Fruit fly (Drosophila melanogaster) whole organism, embryonic: Measurements from ENCODE around the gene nxf2.
A peak's percentile ranks its signal among the peaks of the same experiment; 100 is the strongest.

Source experiments
- Atf3 ChIP-seq: fragments of 200-800 bp; sonication (Bioruptor generic); optimal IDR thresholded peaks from 3 replicates; lab custom pipeline; 2016; ENCODE audit warnings: missing biosample characterization, missing genetic modification characterization
- B-H2 ChIP-seq: fragments of 200-800 bp; sonication (Bioruptor generic); optimal IDR thresholded peaks from 2 replicates; lab custom pipeline; 2018; ENCODE audit warnings: missing biosample characterization, mild to moderate bottlenecking, missing genetic modification characterization
- Bgb ChIP-seq: fragments of 200-800 bp; sonication (Bioruptor generic); IDR thresholded peaks from 2 replicates; pipeline ENCODE4 v1.3.6; 2022; ENCODE audit warnings: missing biosample characterization, missing genetic modification characterization; ENCODE audit not compliant: partially characterized antibody
- CG10543 ChIP-seq: fragments of 200-800 bp; sonication (Bioruptor generic); optimal IDR thresholded peaks from 3 replicates; lab custom pipeline; 2017; ENCODE audit warnings: missing biosample characterization, mild to moderate bottlenecking, missing genetic modification characterization, moderate library complexity
- CG10565 ChIP-seq: fragments of 200-800 bp; sonication (Bioruptor generic); optimal IDR thresholded peaks from 3 replicates; lab custom pipeline; 2016; ENCODE audit warnings: missing biosample characterization, mild to moderate bottlenecking, missing genetic modification characterization
- CG11456 ChIP-seq: fragments of 200-800 bp; sonication (Bioruptor generic); IDR thresholded peaks from 3 replicates; pipeline ENCODE4 v1.3.6; 2022; ENCODE audit warnings: missing biosample characterization, missing genetic modification characterization
- CG11695 ChIP-seq: fragments of 200-800 bp; sonication (Bioruptor generic); IDR thresholded peaks from 3 replicates; pipeline ENCODE4 v1.3.6; 2022; ENCODE audit warnings: missing biosample characterization, missing genetic modification characterization
- CG13123 ChIP-seq: fragments of 200-800 bp; sonication (Bioruptor generic); optimal IDR thresholded peaks from 2 replicates; lab custom pipeline; 2016; ENCODE audit warnings: missing biosample characterization, missing genetic modification characterization
- CG13624 ChIP-seq: fragments of 200-800 bp; sonication (Bioruptor generic); optimal IDR thresholded peaks from 2 replicates; lab custom pipeline; 2016; ENCODE audit warnings: missing biosample characterization, missing genetic modification characterization
- CG14050 ChIP-seq: fragments of 200-800 bp; sonication (Bioruptor generic); IDR thresholded peaks from 3 replicates; pipeline ENCODE4 v1.3.6; 2022; ENCODE audit warnings: missing biosample characterization, missing genetic modification characterization
- CG14667 ChIP-seq: fragments of 200-800 bp; sonication (Bioruptor generic); IDR thresholded peaks from 2 replicates; pipeline ENCODE4 v1.3.6; 2022; ENCODE audit warnings: missing biosample characterization, missing genetic modification characterization
- CG14710 ChIP-seq: fragments of 200-800 bp; sonication (Bioruptor generic); optimal IDR thresholded peaks from 3 replicates; lab custom pipeline; 2019; ENCODE audit warnings: missing biosample characterization, mild to moderate bottlenecking, missing genetic modification characterization, moderate library complexity
- CG15269 ChIP-seq: fragments of 200-800 bp; sonication (Bioruptor generic); optimal IDR thresholded peaks from 2 replicates; lab custom pipeline; 2018; ENCODE audit warnings: missing biosample characterization, mild to moderate bottlenecking, missing genetic modification characterization, moderate library complexity
- CG15601 ChIP-seq: fragments of 200-800 bp; sonication (Bioruptor generic); optimal IDR thresholded peaks from 3 replicates; lab custom pipeline; 2019; ENCODE audit warnings: missing biosample characterization, mild to moderate bottlenecking, missing genetic modification characterization, moderate library complexity
- CG1603 ChIP-seq: fragments of 200-800 bp; sonication (Bioruptor generic); optimal IDR thresholded peaks from 2 replicates; lab custom pipeline; 2019; ENCODE audit warnings: missing biosample characterization, mild to moderate bottlenecking, missing genetic modification characterization, moderate library complexity
- CG16813 ChIP-seq: fragments of 200-800 bp; sonication (Bioruptor generic); IDR thresholded peaks from 3 replicates; pipeline ENCODE4 v1.3.6; 2022; ENCODE audit warnings: missing biosample characterization, missing genetic modification characterization; ENCODE audit not compliant: partially characterized antibody
- CG17328 ChIP-seq: fragments of 200-800 bp; sonication (Bioruptor generic); IDR thresholded peaks from 2 replicates; pipeline ENCODE4 v1.3.6; 2022; ENCODE audit warnings: missing biosample characterization, missing genetic modification characterization
- CG17385 ChIP-seq: fragments of 200-800 bp; sonication (Bioruptor generic); optimal IDR thresholded peaks from 3 replicates; lab custom pipeline; 2018; ENCODE audit warnings: missing biosample characterization, mild to moderate bottlenecking, missing genetic modification characterization
- CG1792 ChIP-seq: fragments of 200-800 bp; sonication (Bioruptor generic); optimal IDR thresholded peaks from 2 replicates; lab custom pipeline; 2016; ENCODE audit warnings: missing biosample characterization, missing genetic modification characterization
- CG2202 ChIP-seq: fragments of 200-800 bp; sonication (Bioruptor generic); optimal IDR thresholded peaks from 2 replicates; lab custom pipeline; 2018; ENCODE audit warnings: missing biosample characterization, mild to moderate bottlenecking, missing genetic modification characterization
- CG2889 ChIP-seq: fragments of 200-800 bp; sonication (Bioruptor generic); IDR thresholded peaks from 3 replicates; pipeline ENCODE4 v1.3.6; 2022; ENCODE audit warnings: missing biosample characterization, missing genetic modification characterization
- CG3995 ChIP-seq: fragments of 200-800 bp; sonication (Bioruptor generic); optimal IDR thresholded peaks from 3 replicates; lab custom pipeline; 2016; ENCODE audit warnings: missing biosample characterization, missing genetic modification characterization
- CG6813 ChIP-seq: fragments of 200-800 bp; sonication (Bioruptor generic); optimal IDR thresholded peaks from 2 replicates; lab custom pipeline; 2017; ENCODE audit warnings: missing biosample characterization, missing genetic modification characterization, mild to moderate bottlenecking, moderate library complexity, missing genetic modification reagents
- CG8924 ChIP-seq: fragments of 200-800 bp; optimal IDR thresholded peaks from 3 replicates; lab custom pipeline; 2019; ENCODE audit warnings: missing biosample characterization, mild to moderate bottlenecking, missing genetic modification characterization, moderate library complexity
- Camta ChIP-seq: fragments of 200-800 bp; sonication (Bioruptor generic); optimal IDR thresholded peaks from 2 replicates; lab custom pipeline; 2016; ENCODE audit warnings: missing biosample characterization, missing genetic modification characterization
- Hr39 ChIP-seq: fragments of >200 bp; optimal IDR thresholded peaks from 2 replicates; lab custom pipeline; 2017
- Jarid2 ChIP-seq: fragments of 200-800 bp; sonication (Bioruptor generic); optimal IDR thresholded peaks from 3 replicates; lab custom pipeline; 2017; ENCODE audit warnings: mild to moderate bottlenecking, missing biosample characterization, missing genetic modification reagents, missing genetic modification characterization
- Lpt ChIP-seq: fragments of >200 bp; optimal IDR thresholded peaks from 2 replicates; lab custom pipeline; 2018; ENCODE audit warnings: missing biosample characterization, missing genetic modification characterization
- Neu2 ChIP-seq: fragments of 200-800 bp; sonication (Bioruptor generic); optimal IDR thresholded peaks from 3 replicates; lab custom pipeline; 2016; ENCODE audit warnings: missing biosample characterization, missing genetic modification characterization, borderline replicate concordance
- Sox100B ChIP-seq: fragments of 200-800 bp; sonication (Bioruptor generic); optimal IDR thresholded peaks from 3 replicates; lab custom pipeline; 2018; ENCODE audit warnings: missing biosample characterization, mild to moderate bottlenecking, missing genetic modification characterization
- Stat92E ChIP-seq, 3 experiments: fragments of >200 bp in 2 of 3; fragments of 200-800 bp in 1 of 3; sonication (Bioruptor generic) in 1 of 3; optimal IDR thresholded peaks; 2 replicates each; lab custom pipeline; 2017 to 2019; ENCODE audit warnings: missing biosample characterization in 3 of 3, missing genetic modification characterization in 3 of 3, mild to moderate bottlenecking in 1 of 3, moderate library complexity in 1 of 3
- Usf ChIP-seq: fragments of 200-800 bp; sonication (Bioruptor generic); optimal IDR thresholded peaks from 2 replicates; lab custom pipeline; 2017; ENCODE audit warnings: missing genotype, missing biosample characterization, missing genetic modification characterization
- br ChIP-seq: fragments of >200 bp; optimal IDR thresholded peaks from 2 replicates; lab custom pipeline; 2017
- bsh ChIP-seq, 2 experiments: fragments of 200-800 bp; sonication (Bioruptor generic); optimal IDR thresholded peaks; 2 replicates each; lab custom pipeline; 2017 to 2018; ENCODE audit warnings: mild to moderate bottlenecking in 2 of 2, missing biosample characterization in 2 of 2, missing genetic modification characterization in 2 of 2, moderate library complexity in 1 of 2
- crol ChIP-seq: fragments of 200-800 bp; sonication (Bioruptor generic); IDR thresholded peaks from 2 replicates; pipeline ENCODE4 v1.3.6; 2022; ENCODE audit warnings: missing biosample characterization, missing genetic modification characterization
- esg ChIP-seq: fragments of 200-800 bp; sonication (Bioruptor generic); conservative IDR thresholded peaks from 2 replicates; pipeline ENCODE4 v1.3.6; 2022; ENCODE audit warnings: missing biosample characterization, missing genetic modification characterization
- fd96Cb ChIP-seq: fragments of 200-800 bp; sonication (Bioruptor generic); optimal IDR thresholded peaks from 2 replicates; lab custom pipeline; 2018; ENCODE audit warnings: missing biosample characterization, mild to moderate bottlenecking, missing genetic modification characterization, moderate library complexity
- gcm ChIP-seq: fragments of 200-800 bp; sonication (Bioruptor generic); optimal IDR thresholded peaks from 2 replicates; lab custom pipeline; 2019; ENCODE audit warnings: missing biosample characterization, mild to moderate bottlenecking, missing genetic modification characterization, moderate library complexity
- ind ChIP-seq: fragments of 200-800 bp; sonication (Bioruptor generic); optimal IDR thresholded peaks from 3 replicates; lab custom pipeline; 2016; ENCODE audit warnings: missing biosample characterization, missing genetic modification characterization
- jigr1 ChIP-seq: fragments of 200-800 bp; sonication (Bioruptor generic); IDR thresholded peaks from 3 replicates; pipeline ENCODE4 v1.3.6; 2022; ENCODE audit warnings: missing biosample characterization, missing genetic modification characterization
- klu ChIP-seq: fragments of 200-800 bp; sonication (Bioruptor generic); IDR thresholded peaks from 2 replicates; pipeline ENCODE4 v1.3.6; 2022; ENCODE audit warnings: missing biosample characterization, missing genetic modification characterization
- mam ChIP-seq: fragments of 200-800 bp; sonication (Bioruptor generic); optimal IDR thresholded peaks from 3 replicates; lab custom pipeline; 2016; ENCODE audit warnings: missing biosample characterization, missing genetic modification characterization
- phol ChIP-seq: fragments of 200-800 bp; sonication (Bioruptor generic); optimal IDR thresholded peaks from 3 replicates; lab custom pipeline; 2018; ENCODE audit warnings: missing biosample characterization, mild to moderate bottlenecking, missing genetic modification characterization, moderate library complexity
- sc ChIP-seq, 3 experiments: fragments of >200 bp in 2 of 3; fragments of 200-800 bp in 1 of 3; sonication (Bioruptor generic) in 1 of 3; optimal IDR thresholded peaks; 2 replicates in 2 of 3; 3 replicates in 1 of 3; lab custom pipeline; 2017; ENCODE audit warnings: mild to moderate bottlenecking in 1 of 3, missing biosample characterization in 1 of 3, missing genetic modification characterization in 1 of 3, missing genetic modification reagents in 1 of 3
- sd ChIP-seq: fragments of 200-800 bp; sonication (Bioruptor generic); optimal IDR thresholded peaks from 3 replicates; lab custom pipeline; 2018; ENCODE audit warnings: missing biosample characterization, mild to moderate bottlenecking, missing genetic modification characterization, moderate library complexity
- seq ChIP-seq: fragments of 200-800 bp; sonication (Bioruptor generic); IDR thresholded peaks from 2 replicates; pipeline ENCODE4 v1.3.6; 2022; ENCODE audit warnings: missing biosample characterization, missing genetic modification characterization
- shn ChIP-seq: fragments of 200-800 bp; sonication (Bioruptor generic); optimal IDR thresholded peaks from 3 replicates; lab custom pipeline; 2016; ENCODE audit warnings: missing biosample characterization, missing genetic modification characterization
- so ChIP-seq: fragments of 200-800 bp; sonication (Bioruptor generic); IDR thresholded peaks from 3 replicates; pipeline ENCODE4 v1.3.6; 2022; ENCODE audit warnings: missing biosample characterization, missing genetic modification characterization
- ssp ChIP-seq: fragments of 200-800 bp; sonication (Bioruptor generic); IDR thresholded peaks from 2 replicates; pipeline ENCODE4 v1.3.6; 2022; ENCODE audit warnings: missing biosample characterization, missing genetic modification characterization
- yki ChIP-seq: fragments of >200 bp; optimal IDR thresholded peaks from 3 replicates; lab custom pipeline; 2018
- zfh2 ChIP-seq: fragments of 200-800 bp; sonication (Bioruptor generic); optimal IDR thresholded peaks from 2 replicates; lab custom pipeline; 2016; ENCODE audit warnings: missing biosample characterization, missing genetic modification characterization

nxf2 gene

DNA sequence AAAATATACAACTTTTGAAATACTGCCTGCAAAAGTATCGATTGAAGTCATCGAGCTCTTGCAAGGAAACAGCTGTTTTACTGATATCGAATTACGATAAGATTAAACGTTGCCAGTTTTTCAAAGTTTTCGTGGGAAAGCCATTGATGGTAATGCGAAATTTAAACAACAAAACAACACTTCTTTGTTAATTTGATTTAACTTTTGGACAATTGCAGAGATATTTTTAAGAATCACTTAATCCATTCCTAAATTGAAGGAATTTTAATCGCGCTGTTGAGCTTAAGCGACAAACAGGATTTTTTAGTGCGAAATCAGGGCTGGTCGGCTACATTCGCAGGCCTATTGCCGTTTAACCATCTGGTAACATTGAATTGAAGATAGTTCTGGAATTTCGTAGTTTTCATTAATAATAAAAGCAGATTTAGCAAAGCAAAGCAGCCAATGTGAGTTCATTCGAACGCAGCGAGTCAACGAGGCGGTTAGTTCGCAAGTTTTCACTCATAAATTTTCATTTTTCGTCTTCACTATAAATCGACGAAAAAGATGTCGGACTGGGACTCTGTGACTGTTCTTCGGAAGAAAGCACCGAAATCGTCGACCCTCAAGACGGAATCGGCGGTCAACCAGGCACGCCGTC is 5.7 kb downstream of the nxf2 start, which contains the start of gene mbf1 (continued):
- TF ChIP-seq Camta (no peak), ind (GFP tag; lab: Kevin White, UChicago) (no peak), CG17385 (GFP tag; lab: Kevin White, UChicago) (no peak), mam (GFP tag; lab: Kevin White, UChicago) (peak; percentile 37), Stat92E (GFP tag; optimal IDR thresholded peaks at IDR 0.05; lab: Kevin White, UChicago) (no peak), CG3995 (GFP tag; lab: Kevin White, UChicago) (peak; percentile 48), CG10565 (GFP tag; lab: Kevin White, UChicago) (no peak), crol (no peak), yki (no peak), Hr39 (lab: Kevin White, UChicago) (no peak), CG13624 (GFP tag; lab: Kevin White, UChicago) (peak; percentile 23), esg (no peak), CG11456 (GFP tag; lab: Robert Waterston, UW) (no peak), Sox100B (no peak), sd (tag; lab: Kevin White, UChicago) (peak; percentile 94), zfh2 (peak; percentile 34), CG14050 (GFP tag; lab: Robert Waterston, UW) (no peak), CG15601 (peak; percentile 21), seq (GFP tag; lab: Robert Waterston, UW) (no peak), CG16813 (GFP tag; lab: Robert Waterston, UW) (peak; percentile 47; the same call in 2 of the 3 replicates), gcm (GFP tag; lab: Kevin White, UChicago) (no peak), Jarid2 (no peak), Usf (GFP tag; lab: Kevin White, UChicago) (no peak), CG10543 (GFP tag; lab: Kevin White, UChicago) (no peak), CG14667 (GFP tag; lab: Robert Waterston, UW) (no peak), br (no peak), phol (peak; percentile 62), so (GFP tag; lab: Robert Waterston, UW) (no peak), CG11695 (GFP tag; lab: Robert Waterston, UW) (no peak), jigr1 (GFP tag; lab: Robert Waterston, UW) (no peak), Bgb (GFP tag; lab: Robert Waterston, UW) (0 out of 2 replicates have a peak, but pooled peaks have one; percentile 28), fd96Cb (tag; lab: Kevin White, UChicago) (no peak), CG1792 (GFP tag; lab: Kevin White, UChicago) (no peak), Neu2 (no peak), CG6813 (no peak), bsh (GFP tag; optimal IDR thresholded peaks at IDR 0.05; lab: Kevin White, UChicago) (peak in 1 of 2 experiments; percentile 1), ssp (GFP tag; lab: Robert Waterston, UW) (no peak), CG17328 (GFP tag; lab: Robert Waterston, UW) (no peak), CG13123 (GFP tag; lab: Kevin White, UChicago) (no peak), klu (no peak), Lpt (GFP tag; lab: Kevin White, UChicago) (no peak), CG14710 (tag; lab: Kevin White, UChicago) (peak; percentile 78), CG1603 (peak; percentile 67), CG2889 (GFP tag; lab: Robert Waterston, UW) (no peak), B-H2 (GFP tag; lab: Kevin White, UChicago) (peak; percentile 24), sc (optimal IDR thresholded peaks at IDR 0.05; lab: Kevin White, UChicago) (no peak), sc (GFP tag; optimal IDR thresholded peaks at IDR 0.05; lab: Kevin White, UChicago) (no peak), Atf3 (GFP tag; lab: Kevin White, UChicago) (no peak), CG2202 (tag; lab: Kevin White, UChicago) (peak; percentile 2), CG8924 (tag; lab: Kevin White, UChicago) (peak; percentile 52), CG15269 (peak; percentile 16), shn (GFP tag; lab: Kevin White, UChicago) (peak; percentile 5)
